Fruit fly (Drosophila melanogaster): Measurements from ENCODE around the gene primo-2.

primo-2 gene

DNA sequence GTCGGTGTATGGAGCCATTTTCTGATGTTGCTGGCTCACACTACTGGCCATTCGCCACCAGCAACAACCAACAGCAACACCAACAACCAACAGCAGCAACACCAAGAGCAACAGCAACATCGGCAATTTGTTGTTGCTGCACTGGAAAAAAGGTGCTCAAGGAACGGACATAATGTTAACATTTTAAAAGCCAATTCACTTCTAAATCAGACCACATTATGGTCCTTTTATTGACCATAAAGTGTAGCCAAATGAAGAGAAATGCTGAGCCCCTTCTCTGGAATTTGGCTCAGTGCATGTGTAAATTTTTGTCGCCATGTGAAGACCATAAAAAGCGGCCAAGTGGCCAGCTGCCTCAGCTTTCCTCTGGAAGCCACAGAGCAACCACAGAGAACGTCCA lies 5.2 kb upstream of the primo-2 start (continued):
- TF ChIP-seq ewg (GFP tag; optimal IDR thresholded peaks at IDR 0.05) (no peak), CG11504 (tag; optimal IDR thresholded peaks at IDR 0.05) (peak; percentile 76), CG15514 (GFP tag; optimal IDR thresholded peaks at IDR 0.05) (no peak), so (GFP tag; IDR thresholded peaks at IDR 0.05) (peak; percentile 63; the same call in 1 of the 3 replicates), gro (GFP tag; optimal IDR thresholded peaks at IDR 0.05) (no peak), caup (GFP tag; optimal IDR thresholded peaks at IDR 0.05; ENCODE audit: severe bottlenecking) (no peak), Xbp1 (GFP tag; optimal IDR thresholded peaks at IDR 0.05) (no peak), B-H2 (GFP tag; optimal IDR thresholded peaks at IDR 0.05) (no peak), CG10979 (tag; optimal IDR thresholded peaks at IDR 0.05) (no peak), Six4 (GFP tag; optimal IDR thresholded peaks at IDR 0.05) (no peak), CG2116 (GFP tag; optimal IDR thresholded peaks at IDR 0.05) (no peak), zen (tag; optimal IDR thresholded peaks at IDR 0.05) (no peak), seq (GFP tag; IDR thresholded peaks at IDR 0.05) (no peak), br (optimal IDR thresholded peaks at IDR 0.05) (no peak), CG8281 (tag; optimal IDR thresholded peaks at IDR 0.05) (no peak), CG9437 (GFP tag; optimal IDR thresholded peaks at IDR 0.05) (no peak), Blimp-1 (GFP tag; optimal IDR thresholded peaks at IDR 0.05) (peak; percentile 39), Gsc (GFP tag; IDR thresholded peaks at IDR 0.05) (no peak), Ets65A (GFP tag) (no peak), tin (GFP tag; optimal IDR thresholded peaks at IDR 0.05) (no peak), crp (GFP tag; optimal IDR thresholded peaks at IDR 0.05) (no peak), CG14050 (GFP tag; IDR thresholded peaks at IDR 0.05) (peak; percentile 35; the same call in 1 of the 3 replicates), E2f2 (GFP tag; IDR thresholded peaks at IDR 0.05) (no peak), Myb (GFP tag; optimal IDR thresholded peaks at IDR 0.05) (no peak), pho (GFP tag; optimal IDR thresholded peaks at IDR 0.05) (no peak), Elba2 (GFP tag; optimal IDR thresholded peaks at IDR 0.05) (no peak), Lim3 (GFP tag; IDR thresholded peaks at IDR 0.05) (no peak), CHES-1-like (GFP tag; optimal IDR thresholded peaks at IDR 0.05) (no peak), CG12219 (GFP tag; optimal IDR thresholded peaks at IDR 0.05) (no peak), dati (GFP tag; IDR thresholded peaks at IDR 0.05) (no peak), CG12391 (tag; optimal IDR thresholded peaks at IDR 0.05) (peak; percentile 12), CG2889 (GFP tag; IDR thresholded peaks at IDR 0.05) (no peak), CG33557 (GFP tag; optimal IDR thresholded peaks at IDR 0.05) (no peak), otp (GFP tag; IDR thresholded peaks at IDR 0.05) (no peak), dmrt11E (tag; optimal IDR thresholded peaks at IDR 0.05) (no peak), CG1603 (tag; optimal IDR thresholded peaks at IDR 0.05) (peak; percentile 62), CG17829 (tag; optimal IDR thresholded peaks at IDR 0.05) (no peak), Hr3 (GFP tag; optimal IDR thresholded peaks at IDR 0.05) (no peak), CG11093 (GFP tag; IDR thresholded peaks at IDR 0.05) (no peak), Bgb (GFP tag; IDR thresholded peaks at IDR 0.05; ENCODE audit: partially characterized antibody) (no peak), CG13287 (GFP tag; IDR thresholded peaks at IDR 0.05; ENCODE audit: partially characterized antibody) (no peak), CG9932 (GFP tag; IDR thresholded peaks at IDR 0.05) (no peak), CG12104 (GFP tag; optimal IDR thresholded peaks at IDR 0.05) (no peak), CG12071 (GFP tag; optimal IDR thresholded peaks at IDR 0.05) (no peak), CG1024 (GFP tag; IDR thresholded peaks at IDR 0.05) (no peak), Eip74EF (GFP tag; optimal IDR thresholded peaks at IDR 0.05) (peak in 1 of 2 experiments; percentile 17), CG17361 (GFP tag; IDR thresholded peaks at IDR 0.05) (no peak), mam (GFP tag; optimal IDR thresholded peaks at IDR 0.05) (no peak), CG7928 (GFP tag; optimal IDR thresholded peaks at IDR 0.05) (no peak), HLHmδ (GFP tag; optimal IDR thresholded peaks at IDR 0.05) (no peak), Bdp1 (GFP tag; optimal IDR thresholded peaks at IDR 0.05) (no peak), CG7987 (GFP tag; optimal IDR thresholded peaks at IDR 0.05) (no peak)

All from whole organism, embryonic.